Fruit fly (Drosophila melanogaster) whole organism, embryonic: ENCODE measurements around the gene CG34451.

ENCODE experiments used
- CG10209 ChIP-seq: fragments of 200-800 bp; sonication (Bioruptor generic); optimal IDR thresholded peaks from 3 replicates; lab custom pipeline; 2017; ENCODE audit warnings: missing biosample characterization, mild to moderate bottlenecking, missing genetic modification characterization, missing genetic modification reagents
- CG10267 ChIP-seq: fragments of 200-800 bp; sonication (Bioruptor generic); optimal IDR thresholded peaks from 2 replicates; lab custom pipeline; 2018; ENCODE audit warnings: missing biosample characterization, mild to moderate bottlenecking, missing genetic modification characterization, moderate library complexity
- CG10462 ChIP-seq: fragments of 200-800 bp; sonication (Bioruptor generic); optimal IDR thresholded peaks from 2 replicates; lab custom pipeline; 2016; ENCODE audit warnings: missing biosample characterization, missing genetic modification characterization
- CG10565 ChIP-seq: fragments of 200-800 bp; sonication (Bioruptor generic); optimal IDR thresholded peaks from 3 replicates; lab custom pipeline; 2016; ENCODE audit warnings: missing biosample characterization, mild to moderate bottlenecking, missing genetic modification characterization
- CG11398 ChIP-seq: fragments of 200-800 bp; sonication (Bioruptor generic); optimal IDR thresholded peaks from 2 replicates; lab custom pipeline; 2016; ENCODE audit warnings: missing biosample characterization, missing genetic modification characterization
- CG1233 ChIP-seq: fragments of 200-800 bp; sonication (Bioruptor generic); optimal IDR thresholded peaks from 4 replicates; lab custom pipeline; 2018; ENCODE audit warnings: missing biosample characterization, mild to moderate bottlenecking, missing genetic modification characterization
- CG13296 ChIP-seq: fragments of 200-800 bp; sonication (Bioruptor generic); optimal IDR thresholded peaks from 3 replicates; lab custom pipeline; 2018; ENCODE audit warnings: missing biosample characterization, mild to moderate bottlenecking, missing genetic modification characterization
- CG14965 ChIP-seq: fragments of 200-800 bp; sonication (Bioruptor generic); optimal IDR thresholded peaks from 2 replicates; lab custom pipeline; 2016; ENCODE audit warnings: missing biosample characterization, missing genetic modification characterization, borderline replicate concordance
- CG1603 ChIP-seq: fragments of 200-800 bp; sonication (Bioruptor generic); optimal IDR thresholded peaks from 2 replicates; lab custom pipeline; 2019; ENCODE audit warnings: missing biosample characterization, mild to moderate bottlenecking, missing genetic modification characterization, moderate library complexity
- CG1647 ChIP-seq: fragments of 200-800 bp; sonication (Bioruptor generic); optimal IDR thresholded peaks from 3 replicates; lab custom pipeline; 2016; ENCODE audit warnings: missing biosample characterization, missing genetic modification characterization
- CG16779 ChIP-seq: fragments of 200-800 bp; sonication (Bioruptor generic); IDR thresholded peaks from 2 replicates; pipeline ENCODE4 v1.3.6; 2022; ENCODE audit warnings: missing biosample characterization, missing genetic modification characterization
- CG17612 ChIP-seq: fragments of 200-800 bp; sonication (Bioruptor generic); IDR thresholded peaks from 2 replicates; pipeline ENCODE4 v1.3.6; 2022; ENCODE audit warnings: missing biosample characterization, missing genetic modification characterization
- CG18476 ChIP-seq: fragments of 200-800 bp; sonication (Bioruptor generic); optimal IDR thresholded peaks from 2 replicates; lab custom pipeline; 2016; ENCODE audit warnings: missing biosample characterization, mild to moderate bottlenecking, missing genetic modification characterization
- CG33557 ChIP-seq: fragments of 200-800 bp; sonication (Bioruptor generic); optimal IDR thresholded peaks from 2 replicates; lab custom pipeline; 2019; ENCODE audit warnings: missing biosample characterization, mild to moderate bottlenecking, missing genetic modification characterization, moderate library complexity
- CG6272 ChIP-seq: fragments of 200-800 bp; sonication (Bioruptor generic); IDR thresholded peaks from 2 replicates; pipeline ENCODE4 v1.3.6; 2022; ENCODE audit warnings: missing biosample characterization, missing genetic modification characterization
- CG7357 ChIP-seq: fragments of 200-800 bp; sonication (Bioruptor generic); IDR thresholded peaks from 3 replicates; pipeline ENCODE4 v1.3.6; 2022; ENCODE audit warnings: missing biosample characterization, missing genetic modification characterization
- CG7556 ChIP-seq: fragments of 200-800 bp; sonication (Bioruptor generic); optimal IDR thresholded peaks from 2 replicates; lab custom pipeline; 2017; ENCODE audit warnings: missing biosample characterization, mild to moderate bottlenecking, missing genetic modification characterization
- CG7928 ChIP-seq: fragments of 200-800 bp; sonication (Bioruptor generic); optimal IDR thresholded peaks from 2 replicates; lab custom pipeline; 2017; ENCODE audit warnings: missing biosample characterization, mild to moderate bottlenecking, missing genetic modification characterization
- CG9932 ChIP-seq: fragments of 200-800 bp; sonication (Bioruptor generic); IDR thresholded peaks from 2 replicates; pipeline ENCODE4 v1.3.6; 2022; ENCODE audit warnings: missing biosample characterization, missing genetic modification characterization
- Chrac-16 ChIP-seq: fragments of 200-800 bp; sonication (Bioruptor generic); optimal IDR thresholded peaks from 3 replicates; lab custom pipeline; 2016; ENCODE audit warnings: missing biosample characterization, missing genetic modification characterization
- Dfd ChIP-seq, 2 experiments: fragments of >200 bp; optimal IDR thresholded peaks; 2 replicates each; lab custom pipeline; 2017; ENCODE audit warnings: missing biosample characterization in 2 of 2, missing genetic modification characterization in 2 of 2
- Doc3 ChIP-seq: fragments of 200-800 bp; sonication (Bioruptor generic); IDR thresholded peaks from 3 replicates; pipeline ENCODE4 v1.3.6; 2022; ENCODE audit warnings: missing biosample characterization, missing genetic modification characterization; ENCODE audit not compliant: partially characterized antibody
- E2f2 ChIP-seq: fragments of 200-800 bp; sonication (Bioruptor generic); IDR thresholded peaks from 2 replicates; pipeline ENCODE4 v1.3.6; 2022; ENCODE audit warnings: missing biosample characterization, missing genetic modification characterization
- Ets65A ChIP-seq: fragments of 200-800 bp; sonication (Bioruptor generic); peaks from one replicate; lab custom pipeline; 2016; ENCODE audit warnings: missing biosample characterization, missing genetic modification characterization
- Fer3 ChIP-seq: fragments of 200-800 bp; sonication (Bioruptor generic); optimal IDR thresholded peaks from 2 replicates; lab custom pipeline; 2018; ENCODE audit warnings: missing biosample characterization, mild to moderate bottlenecking, missing genetic modification characterization, moderate library complexity
- HmgD ChIP-seq: fragments of 200-800 bp; sonication (Bioruptor generic); optimal IDR thresholded peaks from 3 replicates; lab custom pipeline; 2016; ENCODE audit warnings: missing biosample characterization, missing genetic modification characterization
- MESR4 ChIP-seq: fragments of 200-800 bp; sonication (Bioruptor generic); optimal IDR thresholded peaks from 2 replicates; lab custom pipeline; 2018; ENCODE audit warnings: missing biosample characterization, mild to moderate bottlenecking, missing genetic modification characterization, moderate library complexity
- MTF-1 ChIP-seq: fragments of 200-800 bp; sonication (Bioruptor generic); optimal IDR thresholded peaks from 2 replicates; lab custom pipeline; 2018; ENCODE audit warnings: missing biosample characterization, mild to moderate bottlenecking, missing genetic modification characterization, borderline replicate concordance
- Rfx ChIP-seq: fragments of 200-800 bp; sonication (Bioruptor generic); IDR thresholded peaks from 2 replicates; pipeline ENCODE4 v1.3.6; 2022; ENCODE audit warnings: missing biosample characterization, missing genetic modification characterization
- Xbp1 ChIP-seq: fragments of 200-800 bp; sonication (Bioruptor generic); optimal IDR thresholded peaks from 3 replicates; lab custom pipeline; 2016; ENCODE audit warnings: missing biosample characterization, mild to moderate bottlenecking, missing genetic modification characterization
- caup ChIP-seq: fragments of 200-800 bp; sonication (Bioruptor generic); optimal IDR thresholded peaks from 3 replicates; lab custom pipeline; 2017; ENCODE audit warnings: missing biosample characterization, mild to moderate bottlenecking, missing genetic modification characterization, moderate library complexity; ENCODE audit not compliant: severe bottlenecking
- cg ChIP-seq: fragments of 200-800 bp; sonication (Bioruptor generic); optimal IDR thresholded peaks from 3 replicates; lab custom pipeline; 2019; ENCODE audit warnings: missing biosample characterization, mild to moderate bottlenecking, missing genetic modification characterization, moderate library complexity
- da ChIP-seq: fragments of 200-800 bp; sonication (Bioruptor generic); optimal IDR thresholded peaks from 2 replicates; lab custom pipeline; 2016; ENCODE audit warnings: missing biosample characterization, missing genetic modification characterization
- disco-r ChIP-seq: fragments of 200-800 bp; sonication (Bioruptor generic); optimal IDR thresholded peaks from 2 replicates; lab custom pipeline; 2016; ENCODE audit warnings: missing biosample characterization, missing genetic modification characterization
- esg ChIP-seq: fragments of 200-800 bp; sonication (Bioruptor generic); conservative IDR thresholded peaks from 2 replicates; pipeline ENCODE4 v1.3.6; 2022; ENCODE audit warnings: missing biosample characterization, missing genetic modification characterization
- ewg ChIP-seq: fragments of 200-800 bp; sonication (Bioruptor generic); optimal IDR thresholded peaks from 3 replicates; lab custom pipeline; 2017; ENCODE audit warnings: mild to moderate bottlenecking, missing biosample characterization, missing genetic modification reagents, missing genetic modification characterization
- fd96Cb ChIP-seq: fragments of 200-800 bp; sonication (Bioruptor generic); optimal IDR thresholded peaks from 2 replicates; lab custom pipeline; 2018; ENCODE audit warnings: missing biosample characterization, mild to moderate bottlenecking, missing genetic modification characterization, moderate library complexity
- ftz-f1 ChIP-seq: fragments of 200-800 bp; sonication (Bioruptor generic); optimal IDR thresholded peaks from 2 replicates; lab custom pipeline; 2016; ENCODE audit warnings: missing biosample characterization, missing genetic modification characterization
- grau ChIP-seq: fragments of 200-800 bp; optimal IDR thresholded peaks from 3 replicates; lab custom pipeline; 2019; ENCODE audit warnings: missing biosample characterization, mild to moderate bottlenecking, missing genetic modification characterization, moderate library complexity
- lilli ChIP-seq: fragments of 200-800 bp; sonication (Bioruptor generic); optimal IDR thresholded peaks from 3 replicates; lab custom pipeline; 2016; ENCODE audit warnings: missing biosample characterization, missing genetic modification characterization
- luna ChIP-seq: fragments of 200-800 bp; sonication (Bioruptor generic); optimal IDR thresholded peaks from 2 replicates; lab custom pipeline; 2016; ENCODE audit warnings: missing biosample characterization, missing genetic modification characterization
- mam ChIP-seq: fragments of 200-800 bp; sonication (Bioruptor generic); optimal IDR thresholded peaks from 3 replicates; lab custom pipeline; 2016; ENCODE audit warnings: missing biosample characterization, missing genetic modification characterization
- mld ChIP-seq: fragments of 200-800 bp; sonication (Bioruptor generic); IDR thresholded peaks from 3 replicates; pipeline ENCODE4 v1.3.6; 2022; ENCODE audit warnings: missing biosample characterization, missing genetic modification characterization; ENCODE audit not compliant: partially characterized antibody
- odd ChIP-seq: fragments of 200-800 bp; sonication (Bioruptor generic); optimal IDR thresholded peaks from 2 replicates; lab custom pipeline; 2017; ENCODE audit warnings: missing biosample characterization, mild to moderate bottlenecking, missing genetic modification characterization
- ro ChIP-seq: fragments of 200-800 bp; sonication (Bioruptor generic); IDR thresholded peaks from 2 replicates; pipeline ENCODE4 v1.3.6; 2022; ENCODE audit warnings: missing biosample characterization, missing genetic modification characterization
- sr ChIP-seq: fragments of 200-800 bp; sonication (Bioruptor generic); IDR thresholded peaks from 3 replicates; pipeline ENCODE4 v1.3.6; 2022; ENCODE audit warnings: missing biosample characterization, missing genetic modification characterization
- tup ChIP-seq: fragments of 200-800 bp; sonication (Bioruptor generic); optimal IDR thresholded peaks from 2 replicates; lab custom pipeline; 2016; ENCODE audit warnings: missing biosample characterization, mild to moderate bottlenecking, missing genetic modification characterization, moderate library complexity
- twi ChIP-seq: fragments of 200-800 bp; optimal IDR thresholded peaks from 2 replicates; lab custom pipeline; 2019; ENCODE audit warnings: missing biosample characterization, mild to moderate bottlenecking, missing genetic modification characterization, moderate library complexity
- unc-4 ChIP-seq: fragments of 200-800 bp; sonication (Bioruptor generic); IDR thresholded peaks from 2 replicates; pipeline ENCODE4 v1.3.6; 2022; ENCODE audit warnings: missing biosample characterization, missing genetic modification characterization; ENCODE audit not compliant: partially characterized antibody
- vnd ChIP-seq: fragments of 200-800 bp; sonication (Bioruptor generic); IDR thresholded peaks from 3 replicates; pipeline ENCODE4 v1.3.6; 2022; ENCODE audit warnings: missing biosample characterization, missing genetic modification characterization; ENCODE audit not compliant: partially characterized antibody
- zen ChIP-seq: fragments of 200-800 bp; sonication (Bioruptor generic); optimal IDR thresholded peaks from 3 replicates; lab custom pipeline; 2018; ENCODE audit warnings: missing biosample characterization, mild to moderate bottlenecking, missing genetic modification characterization, moderate library complexity

Gene CG34451

DNA sequence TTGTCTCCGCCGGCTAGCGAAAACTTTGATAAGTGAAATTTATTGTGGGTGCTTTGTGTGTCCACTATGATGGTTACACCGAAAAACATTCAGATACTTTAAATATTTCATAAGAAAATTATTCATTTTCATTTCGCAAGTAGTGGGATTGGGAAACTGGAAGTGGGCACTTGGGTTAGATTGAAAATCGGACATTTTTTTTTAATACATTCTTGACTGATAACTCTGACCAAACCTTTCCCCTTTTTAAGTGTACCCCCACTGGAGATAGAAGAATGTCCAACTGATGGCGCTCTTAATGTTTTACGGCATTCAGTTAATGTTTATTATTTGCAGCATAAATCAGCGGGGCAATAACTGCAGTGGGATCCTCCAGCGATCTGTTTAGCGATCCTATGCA, 14.2 kb downstream of the CG34451 start (continued):
- TF ChIP-seq caup (GFP tag; lab: Kevin White, UChicago) (no peak), CG16779 (GFP tag; lab: Robert Waterston, UW) (no peak), CG9932 (GFP tag; lab: Robert Waterston, UW) (no peak), CG10565 (GFP tag; lab: Kevin White, UChicago) (no peak), unc-4 (GFP tag; lab: Robert Waterston, UW) (no peak), vnd (GFP tag; lab: Robert Waterston, UW) (no peak), CG14965 (GFP tag; lab: Kevin White, UChicago) (no peak), CG10267 (no peak), ewg (GFP tag; lab: Kevin White, UChicago) (no peak), CG7556 (GFP tag; lab: Kevin White, UChicago) (peak; percentile 8), mld (GFP tag; lab: Robert Waterston, UW) (no peak), luna (GFP tag; lab: Kevin White, UChicago) (no peak), Fer3 (no peak), esg (GFP tag; lab: Robert Waterston, UW) (no peak), Ets65A (GFP tag; lab: Kevin White, UChicago) (peak; percentile 94), Chrac-16 (no peak), lilli (no peak), fd96Cb (tag; lab: Kevin White, UChicago) (no peak), Xbp1 (GFP tag; lab: Kevin White, UChicago) (no peak), grau (tag; lab: Kevin White, UChicago) (peak; percentile 18)

DNA sequence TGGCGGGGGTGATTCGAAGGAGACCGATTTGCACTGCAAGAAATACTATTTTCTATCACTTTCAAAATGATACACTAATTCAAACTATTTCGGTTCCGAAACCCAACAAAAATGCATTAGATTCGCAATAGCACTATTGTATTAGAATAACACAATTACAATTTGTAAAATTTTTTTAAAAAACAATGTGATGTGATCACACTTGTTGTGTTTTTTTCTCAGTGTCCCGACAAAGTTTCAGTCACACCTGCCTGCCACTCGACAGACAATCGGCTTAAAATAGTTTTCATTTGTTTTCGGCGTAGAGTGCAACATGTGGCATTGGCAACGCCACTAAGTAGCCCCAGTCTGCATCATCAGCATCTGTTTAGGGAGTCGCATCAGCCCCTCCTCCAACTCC, 16.8 kb downstream of the CG34451 start:
- peak; percentile 29 for TF ChIP-seq MTF-1 (GFP tag; lab: Kevin White, UChicago)
- no peak for TF ChIP-seq CG7928 (GFP tag; lab: Kevin White, UChicago)
- TF ChIP-seq CG6272 (GFP tag; lab: Robert Waterston, UW): no peak
- TF ChIP-seq Rfx (GFP tag; lab: Robert Waterston, UW): no peak
- no peak for TF ChIP-seq ro (GFP tag; lab: Robert Waterston, UW)
- TF ChIP-seq CG1603 (tag; lab: Kevin White, UChicago): peak; percentile 92
- no peak for TF ChIP-seq CG11398 (GFP tag; lab: Kevin White, UChicago)
- TF ChIP-seq sr (GFP tag; lab: Robert Waterston, UW): no peak
- TF ChIP-seq CG7357: peak; percentile 36; the same call in 1 of the 3 replicates
- TF ChIP-seq twi (tag; lab: Kevin White, UChicago): peak; percentile 91
- TF ChIP-seq MESR4 (GFP tag; lab: Kevin White, UChicago): no peak
- no peak for TF ChIP-seq Doc3 (GFP tag; lab: Robert Waterston, UW)
- peak; percentile 82 for TF ChIP-seq zen (tag; lab: Kevin White, UChicago)
- no peak for TF ChIP-seq E2f2 (GFP tag; lab: Robert Waterston, UW)
- no peak for TF ChIP-seq odd
- TF ChIP-seq tup (GFP tag; lab: Kevin White, UChicago): peak; percentile 53
- TF ChIP-seq CG1233 (GFP tag; lab: Kevin White, UChicago): peak; percentile 61
- TF ChIP-seq mam (GFP tag; lab: Kevin White, UChicago): peak; percentile 11
- no peak for TF ChIP-seq CG1647 (GFP tag; lab: Kevin White, UChicago)
- TF ChIP-seq CG13296 (GFP tag; lab: Kevin White, UChicago): no peak
- TF ChIP-seq CG10462: peak; percentile 57
- peak; percentile 66 for TF ChIP-seq da (GFP tag; lab: Kevin White, UChicago)
- TF ChIP-seq CG18476 (GFP tag; lab: Kevin White, UChicago): peak; percentile 51
- TF ChIP-seq disco-r (GFP tag; lab: Kevin White, UChicago): peak; percentile 13
- TF ChIP-seq CG33557 (GFP tag; lab: Kevin White, UChicago): peak; percentile 83
- TF ChIP-seq Dfd (GFP tag; optimal IDR thresholded peaks at IDR 0.05; lab: Kevin White, UChicago): no peak
- peak; percentile 65 for TF ChIP-seq CG10209 (GFP tag; lab: Kevin White, UChicago)
- no peak for TF ChIP-seq cg (GFP tag; lab: Kevin White, UChicago)
- no peak for TF ChIP-seq CG17612 (GFP tag; lab: Robert Waterston, UW)
- no peak for TF ChIP-seq HmgD
- TF ChIP-seq ftz-f1 (GFP tag; lab: Kevin White, UChicago): no peak
